Worm (Caenorhabditis elegans) whole organism, young adult: ENCODE measurements around the gene lgc-29.

Source experiments
- F33H1.4 ChIP-seq: fragments of 200-800 bp; sonication (Bioruptor generic); IDR thresholded peaks from 2 replicates; pipeline ENCODE4 v1.3.6; 2022; ENCODE audit warnings: missing genetic modification reagents, missing genetic modification characterization, missing compliant biosample characterization
- cebp-2 ChIP-seq: fragments of 200-800 bp; sonication (Bioruptor generic); IDR thresholded peaks from 2 replicates; pipeline ENCODE4 v1.3.6; 2022; ENCODE audit warnings: missing genetic modification characterization, missing compliant biosample characterization
- egl-44 ChIP-seq: fragments of 200-800 bp; sonication (Bioruptor generic); IDR thresholded peaks from 2 replicates; pipeline ENCODE4 v1.3.6; 2022; ENCODE audit warnings: missing genetic modification reagents, missing genetic modification characterization, missing compliant biosample characterization
- him-1 ChIP-seq: sonication (generic microtip); optimal IDR thresholded peaks from 2 replicates; lab custom pipeline; 2016; ENCODE audit warnings: missing genotype, missing genetic modification reagents, missing genetic modification characterization, missing compliant biosample characterization
- rcor-1 ChIP-seq: fragments of 200-800 bp; sonication (Bioruptor generic); IDR thresholded peaks from 2 replicates; pipeline ENCODE4 v1.3.6; 2022; ENCODE audit warnings: missing genetic modification reagents, missing genetic modification characterization, missing compliant biosample characterization
- sea-2 ChIP-seq: fragments of 200-800 bp; sonication (Bioruptor generic); IDR thresholded peaks from 2 replicates; pipeline ENCODE4 v1.3.6; 2022; ENCODE audit warnings: missing genetic modification characterization, missing compliant biosample characterization
- ztf-25 ChIP-seq: fragments of 200-800 bp; sonication (Bioruptor generic); IDR thresholded peaks from 2 replicates; pipeline ENCODE4 v1.3.6; 2022; ENCODE audit warnings: missing genetic modification reagents, missing genetic modification characterization, missing compliant biosample characterization

- TF ChIP-seq F33H1.4 (GFP tag; lab: Robert Waterston, UW) (no peak), egl-44 (GFP tag; lab: Robert Waterston, UW) (no peak), ztf-25 (GFP tag; lab: Robert Waterston, UW) (no peak), cebp-2 (GFP tag; lab: Robert Waterston, UW) (no peak), sea-2 (GFP tag; lab: Robert Waterston, UW) (no peak), rcor-1 (GFP tag; lab: Robert Waterston, UW) (no peak), him-1 (tag; lab: Kevin White, UChicago) (no peak)
These were observed 9.2 kb upstream of the lgc-29 start, which contains the start of gene phat-4 for ce11 chrV:4129604-4130003.
